Fruit fly (Drosophila melanogaster) whole organism, embryonic: ENCODE measurements around the gene salr.
A peak's percentile ranks its signal among the peaks of the same experiment; 100 is the strongest.

ENCODE experiments used
- Asciz ChIP-seq: fragments of 200-800 bp; sonication (Bioruptor generic); optimal IDR thresholded peaks from 2 replicates; lab custom pipeline; 2017; ENCODE audit warnings: missing biosample characterization, mild to moderate bottlenecking, missing genetic modification characterization, missing genetic modification reagents
- Atf3 ChIP-seq: fragments of 200-800 bp; sonication (Bioruptor generic); optimal IDR thresholded peaks from 3 replicates; lab custom pipeline; 2016; ENCODE audit warnings: missing biosample characterization, missing genetic modification characterization
- Awh ChIP-seq: fragments of 200-800 bp; sonication (Bioruptor generic); IDR thresholded peaks from 2 replicates; pipeline ENCODE4, ENCODE4 v1.3.6; 2022; ENCODE audit warnings: missing biosample characterization, missing genetic modification characterization
- Bteb2 ChIP-seq: fragments of 200-800 bp; sonication (Bioruptor generic); optimal IDR thresholded peaks from 2 replicates; lab custom pipeline; 2016; ENCODE audit warnings: missing biosample characterization, missing genetic modification characterization
- CG10147 ChIP-seq: fragments of 200-800 bp; sonication (Bioruptor generic); optimal IDR thresholded peaks from 2 replicates; lab custom pipeline; 2019; ENCODE audit warnings: missing biosample characterization, mild to moderate bottlenecking, missing genetic modification characterization, moderate library complexity
- CG10267 ChIP-seq: fragments of 200-800 bp; sonication (Bioruptor generic); optimal IDR thresholded peaks from 2 replicates; lab custom pipeline; 2018; ENCODE audit warnings: missing biosample characterization, mild to moderate bottlenecking, missing genetic modification characterization, moderate library complexity
- CG10366 ChIP-seq: fragments of 200-800 bp; sonication (Bioruptor generic); IDR thresholded peaks from 2 replicates; pipeline ENCODE4 v1.3.6; 2022; ENCODE audit warnings: missing biosample characterization, missing genetic modification characterization
- CG10565 ChIP-seq: fragments of 200-800 bp; sonication (Bioruptor generic); optimal IDR thresholded peaks from 3 replicates; lab custom pipeline; 2016; ENCODE audit warnings: missing biosample characterization, mild to moderate bottlenecking, missing genetic modification characterization
- CG13624 ChIP-seq: fragments of 200-800 bp; sonication (Bioruptor generic); optimal IDR thresholded peaks from 2 replicates; lab custom pipeline; 2016; ENCODE audit warnings: missing biosample characterization, missing genetic modification characterization
- CG1529 ChIP-seq: fragments of 200-800 bp; sonication (Bioruptor generic); optimal IDR thresholded peaks from 3 replicates; lab custom pipeline; 2018; ENCODE audit warnings: missing biosample characterization, missing genetic modification characterization
- CG16815 ChIP-seq: fragments of 200-800 bp; sonication (Bioruptor generic); optimal IDR thresholded peaks from 3 replicates; lab custom pipeline; 2017; ENCODE audit warnings: missing biosample characterization, mild to moderate bottlenecking, missing genetic modification characterization
- CG17328 ChIP-seq: fragments of 200-800 bp; sonication (Bioruptor generic); IDR thresholded peaks from 2 replicates; pipeline ENCODE4 v1.3.6; 2022; ENCODE audit warnings: missing biosample characterization, missing genetic modification characterization
- CG17361 ChIP-seq: fragments of 200-800 bp; sonication (Bioruptor generic); IDR thresholded peaks from 3 replicates; pipeline ENCODE4 v1.3.6; 2022; ENCODE audit warnings: missing biosample characterization, missing genetic modification characterization
- CG2199 ChIP-seq: fragments of 200-800 bp; sonication (Bioruptor generic); IDR thresholded peaks from 3 replicates; pipeline ENCODE4 v1.3.6; 2022; ENCODE audit warnings: missing biosample characterization, missing genetic modification characterization
- CG30403 ChIP-seq: fragments of 200-800 bp; sonication (Bioruptor generic); optimal IDR thresholded peaks from 3 replicates; lab custom pipeline; 2016; ENCODE audit warnings: missing biosample characterization, missing genetic modification characterization
- CG32532 ChIP-seq: fragments of 200-800 bp; sonication (Bioruptor generic); IDR thresholded peaks from 2 replicates; pipeline ENCODE4 v1.3.6; 2022; ENCODE audit warnings: missing biosample characterization, missing genetic modification characterization
- CG33557 ChIP-seq: fragments of 200-800 bp; sonication (Bioruptor generic); optimal IDR thresholded peaks from 2 replicates; lab custom pipeline; 2019; ENCODE audit warnings: missing biosample characterization, mild to moderate bottlenecking, missing genetic modification characterization, moderate library complexity
- CG34224 ChIP-seq: fragments of 200-800 bp; sonication (Bioruptor generic); IDR thresholded peaks from 3 replicates; pipeline ENCODE4 v1.3.6; 2022; ENCODE audit warnings: missing biosample characterization, missing genetic modification characterization; ENCODE audit not compliant: partially characterized antibody
- CG34422 ChIP-seq: fragments of 200-800 bp; sonication (Bioruptor generic); IDR thresholded peaks from 3 replicates; pipeline ENCODE4 v1.3.6; 2022; ENCODE audit warnings: missing biosample characterization, missing genetic modification characterization
- CG4820 ChIP-seq: fragments of 200-800 bp; sonication (Bioruptor generic); optimal IDR thresholded peaks from 3 replicates; lab custom pipeline; 2016; ENCODE audit warnings: missing biosample characterization, missing genetic modification characterization
- CG6791 ChIP-seq: fragments of 200-800 bp; sonication (Bioruptor generic); IDR thresholded peaks from 3 replicates; pipeline ENCODE4 v1.3.6; 2022; ENCODE audit warnings: missing biosample characterization, missing genetic modification characterization; ENCODE audit not compliant: partially characterized antibody
- CG7786 ChIP-seq: fragments of 200-800 bp; sonication (Bioruptor generic); optimal IDR thresholded peaks from 2 replicates; lab custom pipeline; 2016; ENCODE audit warnings: missing biosample characterization, missing genetic modification characterization
- CG8089 ChIP-seq: fragments of 200-800 bp; sonication (Bioruptor generic); optimal IDR thresholded peaks from 3 replicates; lab custom pipeline; 2016; ENCODE audit warnings: missing biosample characterization, missing genetic modification characterization
- D19A ChIP-seq: fragments of 200-800 bp; optimal IDR thresholded peaks from 3 replicates; lab custom pipeline; 2019; ENCODE audit warnings: missing biosample characterization, mild to moderate bottlenecking, missing genetic modification characterization, moderate library complexity
- Hr39 ChIP-seq: fragments of >200 bp; optimal IDR thresholded peaks from 2 replicates; lab custom pipeline; 2017
- Nf-YA ChIP-seq: fragments of 200-800 bp; sonication (Bioruptor generic); IDR thresholded peaks from 2 replicates; pipeline ENCODE4 v1.3.6; 2022; ENCODE audit warnings: missing biosample characterization, missing genetic modification characterization
- PHDP ChIP-seq: fragments of 200-800 bp; sonication (Bioruptor generic); optimal IDR thresholded peaks from 3 replicates; lab custom pipeline; 2018; ENCODE audit warnings: missing biosample characterization, mild to moderate bottlenecking, missing genetic modification characterization, moderate library complexity
- Sox100B ChIP-seq: fragments of 200-800 bp; sonication (Bioruptor generic); optimal IDR thresholded peaks from 3 replicates; lab custom pipeline; 2018; ENCODE audit warnings: missing biosample characterization, mild to moderate bottlenecking, missing genetic modification characterization
- Spps ChIP-seq: fragments of 200-800 bp; sonication (Bioruptor generic); optimal IDR thresholded peaks from 2 replicates; lab custom pipeline; 2018; ENCODE audit warnings: missing biosample characterization, mild to moderate bottlenecking, missing genetic modification characterization
- Sry-β ChIP-seq: fragments of 200-800 bp; sonication (Bioruptor generic); optimal IDR thresholded peaks from 2 replicates; lab custom pipeline; 2018; ENCODE audit warnings: missing biosample characterization, mild to moderate bottlenecking, missing genetic modification characterization, moderate library complexity
- Stat92E ChIP-seq, 3 experiments: fragments of >200 bp in 2 of 3; fragments of 200-800 bp in 1 of 3; sonication (Bioruptor generic) in 1 of 3; optimal IDR thresholded peaks; 2 replicates each; lab custom pipeline; 2017 to 2019; ENCODE audit warnings: missing biosample characterization in 3 of 3, missing genetic modification characterization in 3 of 3, mild to moderate bottlenecking in 1 of 3, moderate library complexity in 1 of 3
- TFAM ChIP-seq: fragments of 200-800 bp; sonication (Bioruptor generic); optimal IDR thresholded peaks from 2 replicates; lab custom pipeline; 2017; ENCODE audit warnings: missing biosample characterization, missing genetic modification characterization, inconsistent platforms
- al ChIP-seq: fragments of 200-800 bp; sonication (Bioruptor generic); IDR thresholded peaks from 2 replicates; pipeline ENCODE4 v1.3.6; 2022; ENCODE audit warnings: missing biosample characterization, missing genetic modification characterization
- amos ChIP-seq: fragments of 200-800 bp; sonication (Bioruptor generic); IDR thresholded peaks from 2 replicates; pipeline ENCODE4 v1.3.6; 2022; ENCODE audit warnings: missing biosample characterization, missing genetic modification characterization; ENCODE audit not compliant: partially characterized antibody
- ara ChIP-seq: fragments of 200-800 bp; sonication (Bioruptor generic); IDR thresholded peaks from 2 replicates; pipeline ENCODE4 v1.3.6; 2022; ENCODE audit warnings: missing biosample characterization, missing genetic modification characterization
- bigmax ChIP-seq: fragments of 200-800 bp; sonication (Bioruptor generic); optimal IDR thresholded peaks from 2 replicates; lab custom pipeline; 2018; ENCODE audit warnings: missing biosample characterization, mild to moderate bottlenecking, missing genetic modification characterization
- en ChIP-seq: fragments of 200-800 bp; sonication (Bioruptor generic); optimal IDR thresholded peaks from 2 replicates; lab custom pipeline; 2016; ENCODE audit warnings: missing biosample characterization, missing genetic modification characterization
- grau ChIP-seq: fragments of 200-800 bp; optimal IDR thresholded peaks from 3 replicates; lab custom pipeline; 2019; ENCODE audit warnings: missing biosample characterization, mild to moderate bottlenecking, missing genetic modification characterization, moderate library complexity
- grn ChIP-seq: fragments of 200-800 bp; sonication (Bioruptor generic); optimal IDR thresholded peaks from 3 replicates; lab custom pipeline; 2017; ENCODE audit warnings: missing biosample characterization, missing genetic modification characterization
- gt ChIP-seq: fragments of 200-800 bp; sonication (Bioruptor generic); IDR thresholded peaks from 2 replicates; pipeline ENCODE4 v1.3.6; 2022; ENCODE audit warnings: missing biosample characterization, missing genetic modification characterization
- h ChIP-seq: fragments of >200 bp; optimal IDR thresholded peaks from 2 replicates; lab custom pipeline; 2017
- her ChIP-seq: fragments of 200-800 bp; sonication (Bioruptor generic); optimal IDR thresholded peaks from 2 replicates; lab custom pipeline; 2016; ENCODE audit warnings: missing biosample characterization, missing genetic modification characterization
- hth ChIP-seq: fragments of >200 bp; optimal IDR thresholded peaks from 2 replicates; lab custom pipeline; 2017; ENCODE audit warnings: inconsistent platforms
- jumu ChIP-seq: fragments of 200-800 bp; sonication (Bioruptor generic); optimal IDR thresholded peaks from 3 replicates; lab custom pipeline; 2016; ENCODE audit warnings: missing biosample characterization, missing genetic modification characterization
- nmo ChIP-seq: fragments of 200-800 bp; sonication (Bioruptor generic); optimal IDR thresholded peaks from 2 replicates; lab custom pipeline; 2018; ENCODE audit warnings: missing biosample characterization, mild to moderate bottlenecking, missing genetic modification characterization, moderate library complexity
- oc ChIP-seq: fragments of 200-800 bp; sonication (Bioruptor generic); optimal IDR thresholded peaks from 2 replicates; lab custom pipeline; 2018; ENCODE audit warnings: missing biosample characterization, mild to moderate bottlenecking, missing genetic modification characterization, moderate library complexity
- seq ChIP-seq: fragments of 200-800 bp; sonication (Bioruptor generic); IDR thresholded peaks from 2 replicates; pipeline ENCODE4 v1.3.6; 2022; ENCODE audit warnings: missing biosample characterization, missing genetic modification characterization
- sim ChIP-seq: fragments of 200-800 bp; sonication (Bioruptor generic); IDR thresholded peaks from 2 replicates; pipeline ENCODE4 v1.3.6; 2022; ENCODE audit warnings: missing biosample characterization, missing genetic modification characterization
- sima ChIP-seq: fragments of 200-800 bp; sonication (Bioruptor generic); optimal IDR thresholded peaks from 2 replicates; lab custom pipeline; 2016; ENCODE audit warnings: missing biosample characterization, missing genetic modification characterization
- sna ChIP-seq: fragments of 200-800 bp; sonication (Bioruptor generic); IDR thresholded peaks from 2 replicates; pipeline ENCODE4 v1.3.6; 2022; ENCODE audit warnings: missing biosample characterization, missing genetic modification characterization; ENCODE audit not compliant: partially characterized antibody
- sqz ChIP-seq: fragments of 200-800 bp; sonication (Bioruptor generic); optimal IDR thresholded peaks from 3 replicates; lab custom pipeline; 2018; ENCODE audit warnings: missing biosample characterization, mild to moderate bottlenecking, missing genetic modification characterization
- wdn ChIP-seq: fragments of 200-800 bp; sonication (Bioruptor generic); IDR thresholded peaks from 2 replicates; pipeline ENCODE4 v1.3.6; 2022; ENCODE audit warnings: missing biosample characterization, missing genetic modification characterization
- zf30C ChIP-seq: fragments of 200-800 bp; sonication (Bioruptor generic); optimal IDR thresholded peaks from 3 replicates; lab custom pipeline; 2018; ENCODE audit warnings: missing biosample characterization, mild to moderate bottlenecking, missing genetic modification characterization

salr gene

dm6 chr2L:11338219-11338618 lies 20.5 kb upstream of the salr start (continued):
- no peak for TF ChIP-seq wdn (GFP tag; lab: Robert Waterston, UW)
- no peak for TF ChIP-seq seq
- no peak for TF ChIP-seq sima
- no peak for TF ChIP-seq h
- TF ChIP-seq TFAM: no peak
- no peak for TF ChIP-seq gt (GFP tag; lab: Robert Waterston, UW)
- no peak for TF ChIP-seq Stat92E (GFP tag; optimal IDR thresholded peaks at IDR 0.05; lab: Kevin White, UChicago)
- no peak for TF ChIP-seq CG6791 (GFP tag; lab: Robert Waterston, UW)
- no peak for TF ChIP-seq Nf-YA (GFP tag; lab: Robert Waterston, UW)
- TF ChIP-seq her: no peak
- TF ChIP-seq CG30403 (GFP tag; lab: Kevin White, UChicago): peak; percentile 35
- TF ChIP-seq bigmax: no peak
- no peak for TF ChIP-seq Spps (tag; lab: Kevin White, UChicago)
- no peak for TF ChIP-seq CG7786 (GFP tag; lab: Kevin White, UChicago)
- TF ChIP-seq CG4820: no peak
- TF ChIP-seq sna (GFP tag; lab: Robert Waterston, UW): no peak
- no peak for TF ChIP-seq hth (lab: Kevin White, UChicago)
- no peak for TF ChIP-seq CG17361
- TF ChIP-seq CG1529 (GFP tag; lab: Kevin White, UChicago): peak; percentile 4
- no peak for TF ChIP-seq CG34224 (GFP tag; lab: Robert Waterston, UW)
- no peak for TF ChIP-seq al (GFP tag; lab: Robert Waterston, UW)
- no peak for TF ChIP-seq Atf3 (GFP tag; lab: Kevin White, UChicago)
- TF ChIP-seq CG2199: no peak
- no peak for TF ChIP-seq Asciz (GFP tag; lab: Kevin White, UChicago)
- no peak for TF ChIP-seq sim (GFP tag; lab: Robert Waterston, UW)
- no peak for TF ChIP-seq Sry-β (GFP tag; lab: Kevin White, UChicago)
- no peak for TF ChIP-seq ara (GFP tag; lab: Robert Waterston, UW)
- no peak for TF ChIP-seq Sox100B (GFP tag; lab: Kevin White, UChicago)
- TF ChIP-seq grn (GFP tag; lab: Kevin White, UChicago): no peak
- TF ChIP-seq CG32532 (GFP tag; lab: Robert Waterston, UW): no peak
- TF ChIP-seq sqz (GFP tag; lab: Kevin White, UChicago): no peak
- TF ChIP-seq CG16815 (GFP tag; lab: Kevin White, UChicago): peak; percentile 49
- TF ChIP-seq nmo: peak; percentile 27
- TF ChIP-seq jumu (GFP tag; lab: Kevin White, UChicago): no peak
- TF ChIP-seq zf30C (GFP tag; lab: Kevin White, UChicago): peak; percentile 88
- peak; percentile 50; the same call in 1 of the 2 replicates for TF ChIP-seq CG17328
- TF ChIP-seq amos (GFP tag; lab: Robert Waterston, UW): no peak
- TF ChIP-seq CG13624 (GFP tag; lab: Kevin White, UChicago): no peak
- TF ChIP-seq CG33557 (GFP tag; lab: Kevin White, UChicago): peak; percentile 51
- TF ChIP-seq oc (tag; lab: Kevin White, UChicago): no peak
- peak; percentile 47 for TF ChIP-seq grau (tag; lab: Kevin White, UChicago)
- TF ChIP-seq CG8089 (GFP tag; lab: Kevin White, UChicago): no peak
- no peak for TF ChIP-seq CG34422
- TF ChIP-seq CG10147: no peak
- no peak for TF ChIP-seq CG10366 (GFP tag; lab: Robert Waterston, UW)
- peak; percentile 34 for TF ChIP-seq D19A (tag; lab: Kevin White, UChicago)
- TF ChIP-seq PHDP (tag; lab: Kevin White, UChicago): peak; percentile 10
- TF ChIP-seq Bteb2 (GFP tag; lab: Kevin White, UChicago): no peak
- no peak for TF ChIP-seq en
- no peak for TF ChIP-seq CG10565
- TF ChIP-seq Awh (GFP tag; lab: Robert Waterston, UW): no peak
- TF ChIP-seq CG10267 (tag; lab: Kevin White, UChicago): peak; percentile 50
- TF ChIP-seq Hr39 (lab: Kevin White, UChicago): no peak
